Worm (Caenorhabditis elegans) whole organism, young adult: ENCODE results near the gene K01A11.3.
"Not testable (repeated sequence)": the region's sequence is repeated elsewhere in the genome, so short reads cannot be mapped to it uniquely, and the experiment has no call there.

ENCODE experiments used
- B0019.2 ChIP-seq: fragments of 200-800 bp; sonication (Bioruptor generic); conservative IDR thresholded peaks from 2 replicates; pipeline ENCODE4 v1.3.6; 2022; ENCODE audit warnings: missing genetic modification reagents, missing genetic modification characterization, missing compliant biosample characterization
- F22D6.2 ChIP-seq: sonication (generic microtip); optimal IDR thresholded peaks from 2 replicates; lab custom pipeline; 2016; ENCODE audit warnings: mild to moderate bottlenecking, missing genetic modification characterization, missing compliant biosample characterization
- F39B2.1 ChIP-seq: fragments of 200-800 bp; sonication (Bioruptor generic); IDR thresholded peaks from 2 replicates; pipeline ENCODE4 v1.3.6; 2022; ENCODE audit warnings: missing genetic modification reagents, missing genetic modification characterization, missing compliant biosample characterization
- F57C9.4 ChIP-seq: sonication (generic microtip); optimal IDR thresholded peaks from 2 replicates; lab custom pipeline; 2017; ENCODE audit warnings: mild to moderate bottlenecking, missing genetic modification characterization, missing compliant biosample characterization
- T26A5.8 ChIP-seq: sonication (generic microtip); optimal IDR thresholded peaks from 2 replicates; lab custom pipeline; 2016; ENCODE audit warnings: missing genetic modification characterization, missing compliant biosample characterization
- attf-3 ChIP-seq: fragments of 200-800 bp; sonication (Bioruptor generic); conservative IDR thresholded peaks from 2 replicates; pipeline ENCODE4 v1.3.6; 2022; ENCODE audit warnings: missing genetic modification reagents, missing genetic modification characterization, missing compliant biosample characterization
- attf-5 ChIP-seq: fragments of 200-800 bp; sonication (Bioruptor generic); optimal IDR thresholded peaks from 2 replicates; lab custom pipeline; 2018; ENCODE audit warnings: mild to moderate bottlenecking, missing genetic modification characterization, missing compliant biosample characterization
- bed-1 ChIP-seq: fragments of 200-800 bp; sonication (Bioruptor generic); IDR thresholded peaks from 2 replicates; pipeline ENCODE4 v1.3.6; 2022; ENCODE audit warnings: missing genetic modification reagents, missing genetic modification characterization, missing compliant biosample characterization
- bed-2 ChIP-seq: fragments of 200-800 bp; sonication (Bioruptor generic); IDR thresholded peaks from 2 replicates; pipeline ENCODE4 v1.3.6; 2022; ENCODE audit warnings: missing genetic modification reagents, missing genetic modification characterization, missing compliant biosample characterization
- ceh-40 ChIP-seq: fragments of 200-800 bp; sonication (Bioruptor generic); IDR thresholded peaks from 2 replicates; pipeline ENCODE4 v1.3.6; 2022; ENCODE audit warnings: missing genetic modification characterization, missing compliant biosample characterization
- chd-7 ChIP-seq: sonication (generic microtip); optimal IDR thresholded peaks from 2 replicates; lab custom pipeline; 2016; ENCODE audit warnings: mild to moderate bottlenecking, missing genetic modification characterization, moderate library complexity, missing compliant biosample characterization
- dpff-1 ChIP-seq: sonication (generic microtip); optimal IDR thresholded peaks from 2 replicates; lab custom pipeline; 2017; ENCODE audit warnings: mild to moderate bottlenecking, missing genetic modification characterization, missing compliant biosample characterization
- dpl-1 ChIP-seq: fragments of 150-350 bp; optimal IDR thresholded peaks from 2 replicates; lab custom pipeline; 2014; ENCODE audit warnings: missing biosample characterization, missing genetic modification reagents, missing genetic modification characterization
- egl-44 ChIP-seq: fragments of 200-800 bp; sonication (Bioruptor generic); IDR thresholded peaks from 2 replicates; pipeline ENCODE4 v1.3.6; 2022; ENCODE audit warnings: missing genetic modification reagents, missing genetic modification characterization, missing compliant biosample characterization
- egrh-3 ChIP-seq: fragments of 200-800 bp; sonication (Bioruptor generic); IDR thresholded peaks from 2 replicates; pipeline ENCODE4 v1.3.6; 2022; ENCODE audit warnings: missing genetic modification reagents, missing genetic modification characterization, missing compliant biosample characterization
- ekl-4 ChIP-seq: fragments of 200-800 bp; sonication (Bioruptor generic); IDR thresholded peaks from 2 replicates; pipeline ENCODE4 v1.3.6; 2022; ENCODE audit warnings: missing genetic modification reagents, missing genetic modification characterization, missing compliant biosample characterization
- gei-17 ChIP-seq: fragments of 200-800 bp; sonication (Bioruptor generic); optimal IDR thresholded peaks from 2 replicates; lab custom pipeline; 2018; ENCODE audit warnings: mild to moderate bottlenecking, missing genetic modification characterization, missing compliant biosample characterization
- lin-40 ChIP-seq: sonication (generic microtip); optimal IDR thresholded peaks from 2 replicates; lab custom pipeline; 2016; ENCODE audit warnings: missing genetic modification characterization, mild to moderate bottlenecking, missing compliant biosample characterization, missing genotype, missing genetic modification reagents
- lir-1 ChIP-seq: fragments of 200-800 bp; sonication (Bioruptor generic); conservative IDR thresholded peaks from 2 replicates; pipeline ENCODE4 v1.3.6; 2022; ENCODE audit warnings: missing genetic modification reagents, missing genetic modification characterization, missing compliant biosample characterization
- madf-6 ChIP-seq: fragments of 200-800 bp; sonication (Bioruptor generic); IDR thresholded peaks from 2 replicates; pipeline ENCODE4 v1.3.6; 2022; ENCODE audit warnings: missing genetic modification reagents, missing genetic modification characterization, missing compliant biosample characterization
- mcd-1 ChIP-seq: fragments of 200-800 bp; sonication (Bioruptor generic); IDR thresholded peaks from 2 replicates; pipeline ENCODE4 v1.3.6; 2022; ENCODE audit warnings: missing genetic modification reagents, missing genetic modification characterization, missing compliant biosample characterization
- nhr-80 ChIP-seq: sonication (generic microtip); optimal IDR thresholded peaks from 2 replicates; lab custom pipeline; 2016; ENCODE audit warnings: missing genetic modification characterization, missing compliant biosample characterization
- repo-1 ChIP-seq: sonication (generic microtip); optimal IDR thresholded peaks from 2 replicates; lab custom pipeline; 2017; ENCODE audit warnings: mild to moderate bottlenecking, missing genetic modification characterization, missing compliant biosample characterization
- sdz-38 ChIP-seq: sonication (generic microtip); optimal IDR thresholded peaks from 2 replicates; lab custom pipeline; 2016; ENCODE audit warnings: missing genotype, missing genetic modification characterization, missing compliant biosample characterization
- snpc-3.4 ChIP-seq: sonication (generic microtip); optimal IDR thresholded peaks from 2 replicates; lab custom pipeline; 2017; ENCODE audit warnings: missing genetic modification characterization, mild to moderate bottlenecking, missing compliant biosample characterization, antibody characterized with exemption, moderate library complexity, missing genotype, missing genetic modification reagents
- snpc-4 ChIP-seq, 5 experiments: fragments of 150-350 bp in 1 of 5; sonication (generic microtip) in 4 of 5; optimal IDR thresholded peaks; 2 replicates each; lab custom pipeline; 2014 to 2018; ENCODE audit warnings: missing genetic modification characterization in 5 of 5, missing biosample characterization in 3 of 5, antibody characterized with exemption in 2 of 5, mild to moderate bottlenecking in 2 of 5, missing compliant biosample characterization in 2 of 5, missing genotype in 2 of 5, moderate library complexity in 2 of 5, missing genetic modification reagents in 1 of 5
- tbp1 ChIP-seq: fragments of 200-800 bp; sonication (Bioruptor generic); optimal IDR thresholded peaks from 2 replicates; lab custom pipeline; 2018; ENCODE audit warnings: mild to moderate bottlenecking, missing genetic modification characterization, missing compliant biosample characterization
- tlf-1 ChIP-seq: fragments of 200-800 bp; sonication (Bioruptor generic); optimal IDR thresholded peaks from 2 replicates; lab custom pipeline; 2018; ENCODE audit warnings: mild to moderate bottlenecking, missing genetic modification characterization, missing compliant biosample characterization
- unc-130 ChIP-seq: sonication (generic microtip); optimal IDR thresholded peaks from 2 replicates; lab custom pipeline; 2016; ENCODE audit warnings: missing genetic modification reagents, missing genetic modification characterization, missing compliant biosample characterization
- xnd-1 ChIP-seq: sonication (generic microtip); optimal IDR thresholded peaks from 2 replicates; lab custom pipeline; 2016; ENCODE audit warnings: missing genotype, missing genetic modification reagents, missing genetic modification characterization, missing compliant biosample characterization
- ztf-26 ChIP-seq: sonication (generic microtip); optimal IDR thresholded peaks from 2 replicates; lab custom pipeline; 2017; ENCODE audit warnings: missing genetic modification characterization, missing compliant biosample characterization
- ztf-6 ChIP-seq: fragments of 200-800 bp; sonication (Bioruptor generic); IDR thresholded peaks from 2 replicates; pipeline ENCODE4 v1.3.6; 2022; ENCODE audit warnings: missing genetic modification reagents, missing genetic modification characterization, missing compliant biosample characterization

The K01A11.3 gene

ce11 chrIII:3437139-3437538, 15.3 kb downstream of the K01A11.3 start:
- TF ChIP-seq unc-130 = no peak
- no peak for TF ChIP-seq ztf-6
- TF ChIP-seq lir-1 (GFP tag; lab: Robert Waterston, UW) = no peak
- TF ChIP-seq tbp1 (GFP tag; lab: Kevin White, UChicago) = no peak
- TF ChIP-seq F57C9.4 (tag; lab: Kevin White, UChicago) = no peak
- no peak for TF ChIP-seq ztf-26 (tag; lab: Kevin White, UChicago)
- no peak for TF ChIP-seq bed-1
- no peak for TF ChIP-seq xnd-1
- no peak for TF ChIP-seq lin-40 (tag; lab: Kevin White, UChicago)
- no peak for TF ChIP-seq attf-5 (GFP tag; lab: Kevin White, UChicago)
- no peak for TF ChIP-seq bed-2 (GFP tag; lab: Robert Waterston, UW)
- no peak for TF ChIP-seq gei-17 (GFP tag; lab: Kevin White, UChicago)

- TF ChIP-seq lin-40 (tag; lab: Kevin White, UChicago) = peak; percentile 7
- TF ChIP-seq nhr-80 = peak; percentile 44
- no peak for TF ChIP-seq tlf-1 (GFP tag; lab: Kevin White, UChicago)
These were observed 17.3 kb downstream of the K01A11.3 start for ce11 chrIII:3435152-3435551.

ce11 chrIII:3433487-3434131, 18.8 kb downstream of the K01A11.3 start:
- TF ChIP-seq egrh-3 (GFP tag; lab: Robert Waterston, UW) = peak; percentile 42; the same call in 1 of the 2 replicates
- 0 out of 2 replicates have a peak, but pooled peaks have one; percentile 10 for TF ChIP-seq mcd-1 (GFP tag; lab: Robert Waterston, UW)
- not testable (repeated sequence) for TF ChIP-seq snpc-4 (GFP tag; optimal IDR thresholded peaks at IDR 0.05; lab: Kevin White, UChicago)
- peak in 2 of 4 experiments; percentile 70 to 86 for TF ChIP-seq snpc-4 (tag; optimal IDR thresholded peaks at IDR 0.05; lab: Kevin White, UChicago)

ce11 chrIII:3431385-3431784, 21.0 kb downstream of the K01A11.3 start, which contains the start of gene K01A11.1:
K01A11.1 (minus strand) TSS chrIII:3431485.
- TF ChIP-seq ekl-4 (GFP tag; lab: Robert Waterston, UW) (no peak), F57C9.4 (tag; lab: Kevin White, UChicago) (no peak), gei-17 (GFP tag; lab: Kevin White, UChicago) (no peak), snpc-3.4 (no peak), ceh-40 (GFP tag; lab: Robert Waterston, UW) (no peak), egl-44 (GFP tag; lab: Robert Waterston, UW) (no peak), B0019.2 (GFP tag; lab: Robert Waterston, UW) (no peak), dpff-1 (tag; lab: Kevin White, UChicago) (no peak), madf-6 (no peak), chd-7 (tag; lab: Kevin White, UChicago) (no peak), attf-3 (no peak), repo-1 (tag; lab: Kevin White, UChicago) (no peak), mcd-1 (GFP tag; lab: Robert Waterston, UW) (no peak), F22D6.2 (tag; lab: Kevin White, UChicago) (no peak), F39B2.1 (no peak), T26A5.8 (no peak), dpl-1 (GFP tag; lab: Kevin White, UChicago) (no peak), sdz-38 (tag; lab: Kevin White, UChicago) (no peak), lir-1 (GFP tag; lab: Robert Waterston, UW) (no peak)
- TF ChIP-seq, all 124 proteins: peak for 0
